Worm (Caenorhabditis elegans): ENCODE results near the gene pgap-2.

DNA sequence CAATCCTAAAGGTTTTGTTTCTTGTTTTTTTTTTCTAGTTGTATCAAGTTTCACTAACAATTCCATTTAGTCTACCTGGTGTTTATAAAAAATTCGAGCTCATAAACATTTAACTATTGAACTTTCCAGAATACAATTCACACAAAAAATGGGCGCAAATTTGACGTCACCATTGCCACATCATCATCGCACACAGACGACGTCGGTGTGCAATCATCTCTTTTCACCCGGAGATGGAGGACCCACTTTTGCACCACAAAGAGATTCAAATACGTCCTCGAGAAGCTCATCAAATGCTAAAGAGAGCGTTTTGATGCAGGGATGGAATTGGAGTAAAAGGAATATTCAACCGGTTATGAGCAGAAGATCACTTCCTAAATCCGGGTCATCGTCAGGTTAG is 45.9 kb upstream of the pgap-2 start:
- TF ChIP-seq dao-5 (tag; optimal IDR thresholded peaks at IDR 0.05) (no peak), W03F9.2 (tag; optimal IDR thresholded peaks at IDR 0.05) (no peak)
